Worm (Caenorhabditis elegans) whole organism, midembryonic: ENCODE results near the gene msp-74.

ENCODE experiments used
- T22C8.4 ChIP-seq: fragments of 200-800 bp; sonication (Bioruptor generic); IDR thresholded peaks from 2 replicates; pipeline ENCODE4 v1.3.6; 2022; ENCODE audit warnings: missing genetic modification characterization, missing compliant biosample characterization
- cog-1 ChIP-seq: sonication (generic microtip); optimal IDR thresholded peaks from 2 replicates; lab custom pipeline; 2016; ENCODE audit warnings: missing genetic modification characterization, missing compliant biosample characterization
- flt-1 ChIP-seq: fragments of 200-800 bp; sonication (Bioruptor generic); IDR thresholded peaks from 2 replicates; pipeline ENCODE4 v1.3.6; 2022; ENCODE audit warnings: missing genetic modification characterization, missing compliant biosample characterization
- klf-2 ChIP-seq: fragments of 200-800 bp; sonication (Bioruptor generic); conservative IDR thresholded peaks from 2 replicates; pipeline ENCODE4 v1.3.6; 2022; ENCODE audit warnings: missing genetic modification reagents, missing genetic modification characterization, missing compliant biosample characterization
- med-1 ChIP-seq: sonication (generic microtip); optimal IDR thresholded peaks from 2 replicates; lab custom pipeline; 2017; ENCODE audit warnings: missing genetic modification characterization, mild to moderate bottlenecking, missing compliant biosample characterization, antibody characterized with exemption, missing genetic modification reagents; ENCODE audit not compliant: insufficient read depth
- ref-1 ChIP-seq: fragments of 200-800 bp; sonication (Bioruptor generic); conservative IDR thresholded peaks from 2 replicates; pipeline ENCODE4 v1.3.6; 2022; ENCODE audit warnings: missing genetic modification reagents, missing genetic modification characterization, missing compliant biosample characterization
- tab-1 ChIP-seq: fragments of 200-800 bp; sonication (Bioruptor generic); IDR thresholded peaks from 2 replicates; pipeline ENCODE4 v1.3.6; 2022; ENCODE audit warnings: missing genetic modification characterization, missing compliant biosample characterization
- ztf-23 ChIP-seq: fragments of 200-800 bp; sonication (Bioruptor generic); IDR thresholded peaks from 2 replicates; pipeline ENCODE4 v1.3.6; 2022; ENCODE audit warnings: missing genetic modification reagents, missing genetic modification characterization, missing compliant biosample characterization
- ztf-29 ChIP-seq: fragments of 200-800 bp; sonication (Bioruptor generic); IDR thresholded peaks from 2 replicates; pipeline ENCODE4 v1.3.6; 2022; ENCODE audit warnings: missing genetic modification reagents, missing genetic modification characterization, missing compliant biosample characterization

msp-74 gene

DNA sequence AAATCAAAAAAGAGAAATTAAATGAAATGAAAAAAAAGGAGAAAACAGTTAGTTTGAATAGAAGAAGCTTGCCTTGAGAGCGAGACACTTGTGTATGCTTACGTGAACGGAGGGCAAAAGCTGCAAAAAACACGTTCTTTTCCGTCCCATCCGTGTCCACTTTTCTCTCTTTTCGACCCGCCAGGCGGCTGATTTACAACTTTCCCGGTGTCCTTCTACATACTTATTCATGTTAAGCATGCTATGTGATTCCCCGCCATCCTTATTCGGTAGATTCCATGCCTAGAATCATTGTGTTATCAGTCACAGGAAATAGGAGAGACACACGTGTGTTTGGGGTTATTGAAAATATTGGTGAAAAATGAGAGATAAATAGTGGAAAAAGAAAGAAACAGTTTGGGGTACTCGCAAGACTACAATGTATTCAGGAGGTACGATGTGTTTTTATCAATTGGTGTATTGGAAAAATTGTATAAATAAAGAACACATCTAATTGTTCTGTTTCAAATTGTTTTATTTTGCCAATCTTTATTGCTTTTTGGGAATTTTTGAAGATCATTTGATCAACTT lies 26.9 kb upstream of the msp-74 start, which contains the start of gene nas-29:
Gene nas-29, minus strand, starts transcription at position 92 of the 570 bp plus-strand sequence.
- TF ChIP-seq ztf-29 (no peak), T22C8.4 (GFP tag; lab: Robert Waterston, UW) (no peak), klf-2 (GFP tag; lab: Robert Waterston, UW) (no peak), tab-1 (GFP tag; lab: Robert Waterston, UW) (no peak), ztf-23 (no peak), cog-1 (tag; lab: Kevin White, UChicago) (no peak), ref-1 (no peak), flt-1 (GFP tag; lab: Robert Waterston, UW) (no peak), med-1 (GFP tag; lab: Kevin White, UChicago) (no peak)

- TF ChIP-seq ref-1, result no peak
- TF ChIP-seq tab-1 (GFP tag; lab: Robert Waterston, UW), result no peak
- TF ChIP-seq klf-2 (GFP tag; lab: Robert Waterston, UW), result no peak
- TF ChIP-seq ztf-29, result no peak
- no peak for TF ChIP-seq cog-1 (tag; lab: Kevin White, UChicago)
- TF ChIP-seq ztf-23, result no peak
- no peak for TF ChIP-seq T22C8.4 (GFP tag; lab: Robert Waterston, UW)
- no peak for TF ChIP-seq med-1 (GFP tag; lab: Kevin White, UChicago)
- TF ChIP-seq flt-1 (GFP tag; lab: Robert Waterston, UW), result no peak
Measured at ce11 chrII:5136296-5136767, 21.2 kb upstream of the msp-74 start, which contains the start of gene F58A6.2. F58A6.2 (plus strand) TSS chrII:5136717.

ce11 chrII:5131800-5132199 lies 16.7 kb upstream of the msp-74 start:
- TF ChIP-seq cog-1 (tag; lab: Kevin White, UChicago) (no peak), med-1 (GFP tag; lab: Kevin White, UChicago) (no peak), ztf-23 (no peak), flt-1 (GFP tag; lab: Robert Waterston, UW) (no peak), T22C8.4 (GFP tag; lab: Robert Waterston, UW) (no peak), ztf-29 (no peak), tab-1 (GFP tag; lab: Robert Waterston, UW) (no peak), klf-2 (GFP tag; lab: Robert Waterston, UW) (no peak), ref-1 (no peak)

- TF ChIP-seq T22C8.4 (GFP tag; lab: Robert Waterston, UW) (no peak), ref-1 (no peak), klf-2 (GFP tag; lab: Robert Waterston, UW) (no peak), ztf-29 (no peak), flt-1 (GFP tag; lab: Robert Waterston, UW) (no peak), med-1 (GFP tag; lab: Kevin White, UChicago) (no peak), ztf-23 (no peak), cog-1 (tag; lab: Kevin White, UChicago) (no peak), tab-1 (GFP tag; lab: Robert Waterston, UW) (no peak)
Measured at ce11 chrII:5130081-5130480, 14.9 kb upstream of the msp-74 start, which contains the start of gene lgc-56. lgc-56 (plus strand) TSS chrII:5130381.

DNA sequence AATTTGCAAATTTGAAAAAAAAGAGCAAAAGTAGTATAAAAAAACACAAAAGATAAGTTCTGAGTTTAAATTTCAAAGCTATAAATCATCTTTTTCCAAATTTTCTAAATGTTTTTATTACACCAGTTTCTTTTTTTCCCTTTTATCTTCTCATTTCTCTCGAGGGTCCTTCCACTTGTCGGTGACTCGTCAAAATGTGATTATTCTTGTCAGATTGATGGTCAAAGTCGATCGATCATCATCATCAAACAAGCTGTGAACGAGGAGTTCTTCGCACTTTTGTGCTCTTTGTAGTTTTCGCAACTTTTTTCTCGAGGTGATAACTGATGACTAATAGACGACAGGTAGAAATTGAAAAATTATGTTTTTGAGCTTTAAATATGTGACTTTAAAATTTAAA lies 5.5 kb upstream of the msp-74 start:
- no peak for TF ChIP-seq med-1 (GFP tag; lab: Kevin White, UChicago)
- TF ChIP-seq ztf-23, result no peak
- TF ChIP-seq ztf-29, result no peak
- no peak for TF ChIP-seq ref-1
- no peak for TF ChIP-seq tab-1 (GFP tag; lab: Robert Waterston, UW)
- no peak for TF ChIP-seq klf-2 (GFP tag; lab: Robert Waterston, UW)
- no peak for TF ChIP-seq flt-1 (GFP tag; lab: Robert Waterston, UW)
- TF ChIP-seq T22C8.4 (GFP tag; lab: Robert Waterston, UW), result no peak
- no peak for TF ChIP-seq cog-1 (tag; lab: Kevin White, UChicago)

DNA sequence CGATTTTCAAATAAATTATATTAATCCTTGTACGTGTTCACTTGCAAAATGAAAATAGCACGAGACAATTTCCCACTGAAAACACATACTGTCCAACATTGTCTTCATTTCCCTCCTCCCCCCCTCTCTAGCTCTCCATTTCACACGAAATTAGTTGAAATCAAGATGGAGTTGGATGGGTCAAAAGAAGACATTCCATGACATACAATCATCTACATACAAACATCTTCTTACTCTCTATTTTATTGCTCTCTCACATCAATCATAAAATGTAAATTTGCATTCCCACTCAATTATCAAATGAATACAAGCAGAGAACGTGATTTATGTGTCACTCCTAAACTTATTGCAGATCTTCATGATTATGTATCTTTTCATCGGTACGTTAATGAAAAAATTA lies 598 bp upstream of the msp-74 start, which contains the start of gene srsy-1:
Gene srsy-1, plus strand, starts transcription at position 301 of the 400 bp plus-strand sequence.
- TF ChIP-seq tab-1 (GFP tag; lab: Robert Waterston, UW), result no peak
- no peak for TF ChIP-seq T22C8.4 (GFP tag; lab: Robert Waterston, UW)
- TF ChIP-seq flt-1 (GFP tag; lab: Robert Waterston, UW), result no peak
- no peak for TF ChIP-seq med-1 (GFP tag; lab: Kevin White, UChicago)
- no peak for TF ChIP-seq ztf-23
- no peak for TF ChIP-seq klf-2 (GFP tag; lab: Robert Waterston, UW)
- TF ChIP-seq ref-1, result no peak
- no peak for TF ChIP-seq ztf-29
- TF ChIP-seq cog-1 (tag; lab: Kevin White, UChicago), result no peak

DNA sequence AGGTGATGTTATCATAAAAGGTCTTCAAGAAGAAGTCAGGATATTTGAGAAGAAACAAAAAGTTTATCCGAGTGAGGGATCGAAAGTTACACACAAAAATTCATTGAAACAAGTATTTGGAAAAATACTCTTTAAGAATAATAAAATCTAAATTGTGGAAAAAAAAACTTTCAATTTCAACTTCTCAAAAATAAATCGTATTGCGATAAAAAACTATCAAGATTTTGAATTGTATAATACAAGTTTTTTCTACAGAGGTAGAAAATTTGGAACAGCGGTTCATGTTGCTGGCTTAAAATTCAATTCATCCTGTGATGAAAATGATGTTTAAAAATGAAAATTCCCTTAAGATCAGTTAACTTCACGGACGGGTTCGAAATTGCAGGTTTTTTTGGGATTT lies 3.1 kb downstream of the msp-74 start, which contains the start of gene F09C12.8:
Gene F09C12.8, plus strand, starts transcription at position 301 of the 400 bp plus-strand sequence.
- TF ChIP-seq ztf-23 (no peak), klf-2 (GFP tag; lab: Robert Waterston, UW) (no peak), flt-1 (GFP tag; lab: Robert Waterston, UW) (no peak), ref-1 (no peak), med-1 (GFP tag; lab: Kevin White, UChicago) (no peak), tab-1 (GFP tag; lab: Robert Waterston, UW) (no peak), ztf-29 (no peak), cog-1 (tag; lab: Kevin White, UChicago) (no peak)

- TF ChIP-seq med-1 (GFP tag; lab: Kevin White, UChicago), result no peak
- TF ChIP-seq cog-1 (tag; lab: Kevin White, UChicago), result no peak
- no peak for TF ChIP-seq flt-1 (GFP tag; lab: Robert Waterston, UW)
- no peak for TF ChIP-seq klf-2 (GFP tag; lab: Robert Waterston, UW)
- no peak for TF ChIP-seq ztf-23
- TF ChIP-seq ztf-29, result no peak
- no peak for TF ChIP-seq ref-1
- no peak for TF ChIP-seq T22C8.4 (GFP tag; lab: Robert Waterston, UW)
Measured at ce11 chrII:5109693-5110092, 5.4 kb downstream of the msp-74 start, which contains the start of gene F09C12.2. F09C12.2 (plus strand) TSS chrII:5110012.

DNA sequence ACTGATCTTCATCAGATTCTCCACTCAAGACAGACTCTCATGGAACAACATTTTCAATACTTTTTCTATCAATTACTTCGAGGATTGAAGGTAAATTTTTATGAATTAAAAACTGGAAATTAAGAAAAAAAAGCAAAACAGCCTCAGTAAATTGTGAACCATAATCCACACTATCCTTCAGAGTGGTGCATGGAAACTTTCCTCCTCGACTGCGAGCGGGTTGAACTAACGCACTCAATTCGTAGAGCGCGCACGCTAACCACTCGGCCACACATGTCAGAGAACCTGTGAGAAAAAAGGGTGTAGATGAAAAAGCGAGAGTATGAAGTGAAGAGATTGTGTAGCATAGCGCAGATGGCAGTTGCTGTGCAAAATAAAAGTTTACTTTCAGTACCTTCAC lies 10.1 kb downstream of the msp-74 start:
- TF ChIP-seq med-1 (GFP tag; lab: Kevin White, UChicago) (peak; percentile 90), T22C8.4 (GFP tag; lab: Robert Waterston, UW) (peak; percentile 94), ref-1 (peak; percentile 97), cog-1 (tag; lab: Kevin White, UChicago) (peak; percentile 91), klf-2 (GFP tag; lab: Robert Waterston, UW) (peak; percentile 95), tab-1 (GFP tag; lab: Robert Waterston, UW) (peak; percentile 98), flt-1 (GFP tag; lab: Robert Waterston, UW) (peak; percentile 99), ztf-23 (peak; percentile 96), ztf-29 (peak; percentile 98)
